Worm (Caenorhabditis elegans) whole organism, early embryonic: ENCODE data around the gene Y43F8C.11.

Experiments used
- B0310.2 ChIP-seq: sonication (generic microtip); optimal IDR thresholded peaks from 2 replicates; lab custom pipeline; 2016; ENCODE audit warnings: mild to moderate bottlenecking, missing genetic modification characterization, missing compliant biosample characterization
- F13C5.2 ChIP-seq: sonication (generic microtip); optimal IDR thresholded peaks from 2 replicates; lab custom pipeline; 2017; ENCODE audit warnings: mild to moderate bottlenecking, missing genetic modification characterization, inconsistent platforms, missing compliant biosample characterization
- ama-1 ChIP-seq: fragments of 150-350 bp; optimal IDR thresholded peaks from 2 replicates; lab custom pipeline; 2014
- flt-1 ChIP-seq: fragments of 200-800 bp; sonication (Bioruptor generic); IDR thresholded peaks from 2 replicates; pipeline ENCODE4 v1.3.6; 2022; ENCODE audit warnings: missing genetic modification characterization, missing compliant biosample characterization
- hmbx-1 ChIP-seq: sonication (generic microtip); optimal IDR thresholded peaks from 2 replicates; lab custom pipeline; 2016; ENCODE audit warnings: mild to moderate bottlenecking, missing genetic modification characterization, missing compliant biosample characterization
- hnd-1 ChIP-seq: sonication (generic microtip); optimal IDR thresholded peaks from 2 replicates; lab custom pipeline; 2016; ENCODE audit warnings: missing genetic modification characterization, missing compliant biosample characterization
- pes-1 ChIP-seq: fragments of 200-800 bp; sonication (Bioruptor generic); IDR thresholded peaks from 2 replicates; pipeline ENCODE4 v1.3.6; 2022; ENCODE audit warnings: missing genetic modification reagents, missing genetic modification characterization, missing compliant biosample characterization
- tbx-11 ChIP-seq: fragments of 200-800 bp; sonication (Bioruptor generic); IDR thresholded peaks from 2 replicates; pipeline ENCODE4 v1.3.6; 2022; ENCODE audit warnings: missing genetic modification characterization, missing compliant biosample characterization
- tbx-37 ChIP-seq: fragments of 200-800 bp; sonication (Bioruptor generic); conservative IDR thresholded peaks from 2 replicates; pipeline ENCODE4 v1.3.6; 2022; ENCODE audit warnings: missing genetic modification reagents, missing genetic modification characterization, missing compliant biosample characterization
- tra-4 ChIP-seq: sonication (generic microtip); optimal IDR thresholded peaks from 2 replicates; lab custom pipeline; 2017; ENCODE audit warnings: missing genetic modification characterization, missing compliant biosample characterization

- TF ChIP-seq ama-1 (lab: Kevin White, UChicago) (no peak), F13C5.2 (no peak), tra-4 (tag; lab: Kevin White, UChicago) (no peak), hmbx-1 (tag; lab: Kevin White, UChicago) (no peak), hnd-1 (tag; lab: Kevin White, UChicago) (no peak), flt-1 (GFP tag; lab: Robert Waterston, UW) (no peak), tbx-11 (GFP tag; lab: Robert Waterston, UW) (no peak), tbx-37 (GFP tag; lab: Robert Waterston, UW) (no peak), pes-1 (GFP tag; lab: Robert Waterston, UW) (no peak), B0310.2 (tag; lab: Kevin White, UChicago) (no peak)
These were observed 48.6 kb downstream of the Y43F8C.11 start for ce11 chrV:19718660-19719059.
